Fruit fly (Drosophila melanogaster): ENCODE measurements around the gene PolE1.
A peak's percentile ranks its signal among the peaks of the same experiment; 100 is the strongest.

The PolE1 gene

DNA sequence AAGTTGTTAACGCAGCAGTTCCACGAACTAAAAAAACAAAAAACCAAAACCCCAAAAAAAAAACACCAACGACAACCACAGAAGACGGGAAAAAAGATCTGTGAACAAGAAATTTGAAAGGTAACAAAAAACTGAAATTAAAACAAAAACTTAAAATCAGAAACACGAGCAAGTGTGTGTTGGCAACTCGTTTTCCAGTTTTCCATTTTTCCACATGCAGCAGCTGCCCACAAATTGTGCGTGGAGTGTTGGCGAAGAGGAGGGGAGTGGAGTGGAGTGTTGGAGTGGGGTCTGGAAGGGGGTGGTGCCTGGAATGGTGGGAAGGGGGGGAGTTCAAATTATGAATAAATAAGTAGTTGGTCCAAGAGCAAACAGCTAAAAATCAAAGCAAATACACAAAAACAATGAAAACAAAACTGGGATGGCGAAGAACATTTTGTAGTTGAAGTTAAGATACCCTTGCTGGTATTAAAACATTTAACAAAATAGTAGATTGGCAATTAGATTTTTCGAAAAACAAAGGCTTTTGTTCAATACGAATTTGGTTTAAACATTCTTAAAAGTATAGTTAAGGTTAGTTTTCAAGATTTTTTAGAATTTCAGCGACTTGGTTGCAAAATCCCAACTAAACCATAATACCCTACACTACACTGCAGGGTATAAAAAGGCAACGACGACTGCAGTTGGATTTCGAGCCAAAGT is 14.4 kb upstream of the PolE1 start (continued):
- TF ChIP-seq CG4404 (GFP tag; IDR thresholded peaks at IDR 0.05) (no peak), Camta (GFP tag; optimal IDR thresholded peaks at IDR 0.05) (peak; percentile 18), sr (GFP tag; IDR thresholded peaks at IDR 0.05) (0 out of 3 replicates have a peak, but pooled peaks have one; percentile 48), Hr3 (GFP tag; optimal IDR thresholded peaks at IDR 0.05) (peak; percentile 34), CG1602 (GFP tag; optimal IDR thresholded peaks at IDR 0.05) (peak; percentile 30), luna (GFP tag; optimal IDR thresholded peaks at IDR 0.05) (no peak), Drgx (GFP tag; IDR thresholded peaks at IDR 0.05) (no peak), CG32767 (GFP tag; IDR thresholded peaks at IDR 0.05) (0 out of 2 replicates have a peak, but pooled peaks have one; percentile 34), pnt (GFP tag; optimal IDR thresholded peaks at IDR 0.05) (no peak), Ssrp (tag; optimal IDR thresholded peaks at IDR 0.05) (peak; percentile 65), org-1 (GFP tag; optimal IDR thresholded peaks at IDR 0.05) (peak; percentile 13), Sry-β (GFP tag; optimal IDR thresholded peaks at IDR 0.05) (no peak), Ets97D (GFP tag; optimal IDR thresholded peaks at IDR 0.05) (no peak), CG34224 (GFP tag; IDR thresholded peaks at IDR 0.05; ENCODE audit: partially characterized antibody) (no peak), CG15601 (tag; optimal IDR thresholded peaks at IDR 0.05) (peak; percentile 49), bigmax (GFP tag; optimal IDR thresholded peaks at IDR 0.05) (no peak), CG30403 (GFP tag; optimal IDR thresholded peaks at IDR 0.05) (peak; percentile 48), dmrt99B (tag; optimal IDR thresholded peaks at IDR 0.05) (peak; percentile 67), Six4 (GFP tag; optimal IDR thresholded peaks at IDR 0.05) (peak; percentile 5), salm (tag; optimal IDR thresholded peaks at IDR 0.05) (peak; percentile 4), B-H2 (GFP tag; optimal IDR thresholded peaks at IDR 0.05) (no peak), danr (GFP tag; IDR thresholded peaks at IDR 0.05) (0 out of 2 replicates have a peak, but pooled peaks have one; percentile 29), Jarid2 (GFP tag; optimal IDR thresholded peaks at IDR 0.05) (no peak), her (GFP tag; optimal IDR thresholded peaks at IDR 0.05) (no peak), CG4820 (GFP tag; optimal IDR thresholded peaks at IDR 0.05) (peak; percentile 39), caup (GFP tag; optimal IDR thresholded peaks at IDR 0.05; ENCODE audit: severe bottlenecking) (no peak), bowl (GFP tag; IDR thresholded peaks at IDR 0.05) (no peak), CG42726 (GFP tag; IDR thresholded peaks at IDR 0.05; ENCODE audit: partially characterized antibody) (no peak), ham (GFP tag; IDR thresholded peaks at IDR 0.05) (no peak), cas (GFP tag; IDR thresholded peaks at IDR 0.05) (no peak), CG13894 (tag; optimal IDR thresholded peaks at IDR 0.05) (no peak), D19B (GFP tag; optimal IDR thresholded peaks at IDR 0.05) (peak; percentile 37), CG12155 (GFP tag; optimal IDR thresholded peaks at IDR 0.05) (no peak), HLH4C (GFP tag; IDR thresholded peaks at IDR 0.05; ENCODE audit: partially characterized antibody) (no peak), Hsf (GFP tag; optimal IDR thresholded peaks at IDR 0.05) (peak; percentile 38), bsh (GFP tag; optimal IDR thresholded peaks at IDR 0.05) (peak in 1 of 2 experiments; percentile 76), CG12219 (GFP tag; optimal IDR thresholded peaks at IDR 0.05) (peak; percentile 27), CG7556 (GFP tag; optimal IDR thresholded peaks at IDR 0.05) (peak; percentile 42), fd64A (GFP tag; optimal IDR thresholded peaks at IDR 0.05) (no peak), CG6813 (GFP tag; optimal IDR thresholded peaks at IDR 0.05) (no peak), HHEX (GFP tag; optimal IDR thresholded peaks at IDR 0.05) (no peak), Oli (tag; optimal IDR thresholded peaks at IDR 0.05) (peak; percentile 65), CG9817 (tag; optimal IDR thresholded peaks at IDR 0.05) (no peak), ci (GFP tag; IDR thresholded peaks at IDR 0.05) (peak; percentile 42; the same call in 1 of the 3 replicates), HLHmδ (GFP tag; optimal IDR thresholded peaks at IDR 0.05) (no peak), YL-1 (GFP tag; optimal IDR thresholded peaks at IDR 0.05) (no peak), NFAT (GFP tag; IDR thresholded peaks at IDR 0.05) (no peak), CG43689 (GFP tag; IDR thresholded peaks at IDR 0.05) (no peak), CG11247 (GFP tag; IDR thresholded peaks at IDR 0.05) (peak; percentile 13; the same call in 1 of the 2 replicates)
